Worm (Caenorhabditis elegans) whole organism, L4/young adult: ENCODE measurements around the gene C15H9.9.

Source experiments
- dao-5 ChIP-seq: sonication (generic microtip); optimal IDR thresholded peaks from 2 replicates; lab custom pipeline; 2016; ENCODE audit warnings: missing genotype, missing genetic modification characterization, moderate library complexity, missing compliant biosample characterization
- him-1 ChIP-seq: sonication (generic microtip); optimal IDR thresholded peaks from 2 replicates; lab custom pipeline; 2016; ENCODE audit warnings: missing genotype, missing genetic modification reagents, missing genetic modification characterization, missing compliant biosample characterization

ce11 chrX:6081793-6082192, 46.3 kb downstream of the C15H9.9 start:
- TF ChIP-seq him-1 (tag; lab: Kevin White, UChicago) = no peak
- no peak for TF ChIP-seq dao-5
